Worm (Caenorhabditis elegans) whole organism, L4 larva: ENCODE results near the gene clec-145.

Experiments used
- Y75B8A.6 ChIP-seq: fragments of 200-800 bp; sonication (Bioruptor generic); IDR thresholded peaks from 2 replicates; pipeline ENCODE4 v1.3.6; 2022; ENCODE audit warnings: missing genetic modification reagents, missing genetic modification characterization, missing compliant biosample characterization
- aly-2 ChIP-seq: sonication (generic microtip); optimal IDR thresholded peaks from 2 replicates; lab custom pipeline; 2018; ENCODE audit warnings: missing biosample characterization, missing genetic modification characterization
- nhr-76 ChIP-seq: fragments of 150-350 bp; optimal IDR thresholded peaks from 2 replicates; lab custom pipeline; 2014; ENCODE audit warnings: missing biosample characterization, missing genetic modification characterization
- nhr-77 ChIP-seq: fragments of 150-350 bp; optimal IDR thresholded peaks from 2 replicates; lab custom pipeline; 2014; ENCODE audit warnings: missing biosample characterization, missing genetic modification characterization
- sdz-12 ChIP-seq: fragments of 200-800 bp; sonication (Bioruptor generic); optimal IDR thresholded peaks from 2 replicates; lab custom pipeline; 2018; ENCODE audit warnings: mild to moderate bottlenecking, missing genetic modification characterization, missing compliant biosample characterization
- unc-62 ChIP-seq, 3 experiments: fragments of 150-350 bp in 1 of 3; sonication (generic microtip); optimal IDR thresholded peaks in 2 of 3; peaks in 1 of 3; 1 replicate in 1 of 3; 2 replicates in 2 of 3; lab custom pipeline; 2014 to 2017; ENCODE audit warnings: missing biosample characterization in 3 of 3, missing genetic modification characterization in 3 of 3, missing genetic modification reagents in 3 of 3, missing genotype in 1 of 3
- ztf-11 ChIP-seq: fragments of 150-350 bp; optimal IDR thresholded peaks from 2 replicates; lab custom pipeline; 2014; ENCODE audit warnings: missing biosample characterization, missing genetic modification characterization

DNA sequence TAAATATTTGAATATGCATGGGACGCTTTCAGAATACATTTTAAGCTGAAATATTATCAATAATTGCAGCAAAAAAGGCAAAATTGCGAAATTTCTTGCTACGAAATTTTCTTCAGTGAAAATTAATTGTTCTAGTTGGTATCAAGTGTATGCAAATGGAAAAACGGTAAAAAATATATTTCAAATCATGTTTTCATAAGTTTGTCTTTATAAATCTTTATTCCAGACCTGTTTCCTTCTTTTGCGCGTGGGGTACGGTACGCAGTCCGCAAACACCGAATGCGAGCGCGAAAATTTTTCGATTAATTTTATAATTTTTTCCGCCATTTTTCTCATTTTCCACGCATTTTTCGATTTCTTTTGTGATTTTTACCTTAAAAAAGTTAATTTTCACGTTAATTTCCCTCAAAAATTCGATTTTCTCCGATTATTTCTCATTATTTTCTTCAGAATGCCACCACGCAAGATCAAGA, 6.2 kb upstream of the clec-145 start, which contains the start of the genes fbxc-23 and csc-1:
- TF ChIP-seq sdz-12 (GFP tag; lab: Kevin White, UChicago) = no peak
- TF ChIP-seq nhr-76 (tag; lab: Kevin White, UChicago) = no peak
- no peak for TF ChIP-seq nhr-77 (tag; lab: Kevin White, UChicago)
- no peak for TF ChIP-seq Y75B8A.6 (GFP tag; lab: Robert Waterston, UW)
- TF ChIP-seq unc-62 (GFP tag; optimal IDR thresholded peaks at IDR 0.05 in 1 of 2; lab: Kevin White, UChicago) = no peak
- TF ChIP-seq unc-62 (tag; optimal IDR thresholded peaks at IDR 0.05; lab: Kevin White, UChicago) = no peak
- no peak for TF ChIP-seq aly-2 (tag; lab: Kevin White, UChicago)
- TF ChIP-seq ztf-11 (tag; lab: Kevin White, UChicago) = no peak
